Fruit fly (Drosophila melanogaster): Measurements from ENCODE around the gene CG12147.

- TF ChIP-seq Dll (optimal IDR thresholded peaks at IDR 0.05) (no peak), usp (GFP tag; optimal IDR thresholded peaks at IDR 0.05) (no peak)
Measured at dm6 chr3R:5395210-5395609, 31.8 kb downstream of the CG12147 start.
